Worm (Caenorhabditis elegans): ENCODE measurements around the gene Y26E6A.2.

The Y26E6A.2 gene

DNA sequence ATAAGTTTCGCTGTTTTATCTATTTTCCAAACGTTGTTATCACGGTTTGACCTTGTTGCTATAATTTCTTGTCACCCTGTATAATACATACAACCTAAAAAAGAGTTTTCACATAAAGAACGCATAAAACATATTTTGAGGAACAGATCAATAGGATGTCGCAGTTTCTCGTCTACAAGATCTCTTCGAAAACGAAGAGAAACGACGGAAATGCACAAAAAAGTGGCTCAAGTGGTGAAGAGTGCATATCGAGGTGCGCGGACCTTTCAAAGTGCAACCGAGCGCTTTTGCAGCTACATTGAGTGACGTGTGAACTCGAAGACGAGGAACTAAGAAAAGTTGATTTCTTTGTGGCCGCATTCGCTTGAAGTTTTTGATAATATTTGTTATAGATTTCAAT, at the start of gene Y26E6A.2:
Gene Y26E6A.2 (minus strand): TSS at position 101 of the 400 bp plus-strand sequence.
- TF ChIP-seq tag-97 (GFP tag; IDR thresholded peaks at IDR 0.05) (no peak), mxl-2 (GFP tag; conservative IDR thresholded peaks at IDR 0.05) (no peak), nhr-102 (tag; optimal IDR thresholded peaks at IDR 0.05) (no peak), dmd-8 (GFP tag; IDR thresholded peaks at IDR 0.05) (no peak), nhr-237 (tag; optimal IDR thresholded peaks at IDR 0.05) (no peak), unc-39 (tag; optimal IDR thresholded peaks at IDR 0.05) (no peak), hif-1 (tag; optimal IDR thresholded peaks at IDR 0.05) (no peak), mdt-29 (GFP tag; IDR thresholded peaks at IDR 0.05) (no peak), D1046.2 (GFP tag; IDR thresholded peaks at IDR 0.05) (no peak), mep-1 (tag; optimal IDR thresholded peaks at IDR 0.05) (no peak), mes-2 (tag; optimal IDR thresholded peaks at IDR 0.05; ENCODE audit: poor library complexity, severe bottlenecking) (no peak), attf-4 (tag; optimal IDR thresholded peaks at IDR 0.05) (no peak), spr-3 (GFP tag; optimal IDR thresholded peaks at IDR 0.05) (no peak), tra-1 (GFP tag; IDR thresholded peaks at IDR 0.05) (no peak), skn-1 (tag; optimal IDR thresholded peaks at IDR 0.05) (no peak), ceh-44 (GFP tag; IDR thresholded peaks at IDR 0.05) (no peak), nhr-42 (GFP tag; IDR thresholded peaks at IDR 0.05) (no peak), T26A8.4 (GFP tag; IDR thresholded peaks at IDR 0.05) (no peak)

ce11 chrX:13963203-13963602, 49.0 kb upstream of the Y26E6A.2 start, which contains the start of gene F48F7.3:
Gene F48F7.3 (plus strand): TSS chrX:13963503.
- no peak for TF ChIP-seq lir-3 (tag; optimal IDR thresholded peaks at IDR 0.05)
- TF ChIP-seq unc-62 (GFP tag; optimal IDR thresholded peaks at IDR 0.05 in 1 of 2) = no peak
- no peak for TF ChIP-seq unc-62 (tag; optimal IDR thresholded peaks at IDR 0.05)
- TF ChIP-seq T20F7.1 (GFP tag; optimal IDR thresholded peaks at IDR 0.05) = no peak
- no peak for TF ChIP-seq ztf-7 (tag; optimal IDR thresholded peaks at IDR 0.05)
- TF ChIP-seq ctbp-1 (GFP tag; IDR thresholded peaks at IDR 0.05) = no peak
- no peak for TF ChIP-seq duxl-1 (tag; optimal IDR thresholded peaks at IDR 0.05; ENCODE audit: poor library complexity)
- TF ChIP-seq php-3 (GFP tag; IDR thresholded peaks at IDR 0.05) = no peak
- no peak for TF ChIP-seq F10B5.3 (tag; optimal IDR thresholded peaks at IDR 0.05)

ce11 chrX:13959849-13960248, 45.7 kb upstream of the Y26E6A.2 start, which contains the start of gene syx-2:
Gene syx-2 (plus strand): TSS chrX:13960149.
- TF ChIP-seq ztf-11 (tag; optimal IDR thresholded peaks at IDR 0.05) = no peak
- TF ChIP-seq cey-2 (tag; optimal IDR thresholded peaks at IDR 0.05; ENCODE audit: borderline replicate concordance, insufficient read depth) = no peak
- TF ChIP-seq spr-1 (tag; optimal IDR thresholded peaks at IDR 0.05) = no peak
- no peak for TF ChIP-seq lin-15B (tag; optimal IDR thresholded peaks at IDR 0.05)
- TF ChIP-seq daf-12 (tag; optimal IDR thresholded peaks at IDR 0.05) = no peak
- TF ChIP-seq ceh-62 (tag; optimal IDR thresholded peaks at IDR 0.05) = no peak
- no peak for TF ChIP-seq nhr-111 (GFP tag; optimal IDR thresholded peaks at IDR 0.05)
- TF ChIP-seq nhr-11 (tag; optimal IDR thresholded peaks at IDR 0.05) = no peak
- TF ChIP-seq egl-43 (GFP tag; IDR thresholded peaks at IDR 0.05) = no peak
- TF ChIP-seq fos-1 (tag; optimal IDR thresholded peaks at IDR 0.05) = no peak
- no peak for TF ChIP-seq ceh-82 (tag; optimal IDR thresholded peaks at IDR 0.05)
- no peak for TF ChIP-seq nhr-28 (tag; optimal IDR thresholded peaks at IDR 0.05)
- no peak for TF ChIP-seq F26F4.8 (GFP tag; conservative IDR thresholded peaks at IDR 0.05)
- TF ChIP-seq snpc-4 (tag; optimal IDR thresholded peaks at IDR 0.05) = no peak
